Fruit fly (Drosophila melanogaster) whole organism, wandering third instar larva: Measurements from ENCODE around the gene Gba1b.

Experiments used
- Abd-B ChIP-seq: fragments of >200 bp; optimal IDR thresholded peaks from 2 replicates; lab custom pipeline; 2017; ENCODE audit warnings: missing biosample characterization, missing genetic modification characterization
- Dfd ChIP-seq: fragments of >200 bp; optimal IDR thresholded peaks from 2 replicates; lab custom pipeline; 2017; ENCODE audit warnings: missing biosample characterization, missing genetic modification characterization
- Dif ChIP-seq: fragments of 200-275, 200-300 bp; sonication (Bioruptor generic); optimal IDR thresholded peaks from 2 replicates; lab custom pipeline; 2018; ENCODE audit warnings: missing biosample characterization, missing genetic modification characterization; ENCODE audit not compliant: partially characterized antibody
- Sp1 ChIP-seq: fragments of 200-800 bp; sonication (Bioruptor generic); optimal IDR thresholded peaks from 3 replicates; lab custom pipeline; 2019; ENCODE audit warnings: missing biosample characterization, mild to moderate bottlenecking, missing genetic modification characterization, moderate library complexity
- br ChIP-seq: fragments of 200-800 bp; sonication (Bioruptor generic); optimal IDR thresholded peaks from 2 replicates; lab custom pipeline; 2016; ENCODE audit warnings: missing biosample characterization, missing genetic modification characterization
- ey ChIP-seq: fragments of 200-800 bp; sonication (Bioruptor generic); optimal IDR thresholded peaks from 2 replicates; lab custom pipeline; 2016; ENCODE audit warnings: missing biosample characterization, missing genetic modification characterization
- psq ChIP-seq: fragments of 200-800 bp; sonication (Bioruptor generic); optimal IDR thresholded peaks from 3 replicates; lab custom pipeline; 2017; ENCODE audit warnings: missing biosample characterization, mild to moderate bottlenecking, missing genetic modification characterization, moderate library complexity

- TF ChIP-seq Abd-B (no peak), psq (GFP tag; lab: Kevin White, UChicago) (no peak), br (GFP tag; lab: Kevin White, UChicago) (no peak), Sp1 (GFP tag; lab: Kevin White, UChicago) (no peak), Dfd (no peak), Dif (GFP tag; lab: Kevin White, UChicago) (no peak), ey (no peak)
Measured at dm6 chr3R:23711195-23711594, 6.6 kb downstream of the Gba1b start, which contains the start of gene CG10300.
